Worm (Caenorhabditis elegans): ENCODE data around the gene lys-8.
"Not testable (repeated sequence)": the region's sequence is repeated elsewhere in the genome, so short reads cannot be mapped to it uniquely, and the experiment has no call there.

The lys-8 gene

DNA sequence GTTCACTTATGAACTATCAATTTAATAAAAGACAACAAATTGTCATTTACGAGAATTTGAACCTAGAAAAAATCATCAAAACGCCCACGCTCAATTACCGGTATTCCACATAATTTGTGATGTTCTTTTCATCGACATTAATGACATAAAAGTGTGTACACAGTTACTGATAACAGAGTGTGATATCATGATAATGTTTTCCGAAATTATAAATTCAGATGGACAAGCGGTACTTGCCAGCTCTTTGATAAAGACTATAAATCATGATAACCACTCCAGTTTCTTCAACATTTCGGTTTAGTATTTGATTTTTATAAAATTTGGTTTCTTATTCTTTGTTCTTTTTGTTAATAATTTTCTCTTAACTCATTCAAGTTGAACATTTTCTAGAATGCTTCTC lies at the start of gene lys-8:
Gene lys-8 (plus strand): TSS at position 391 of the 400 bp plus-strand sequence.
- peak; percentile 46; the same call in 1 of the 2 replicates for TF ChIP-seq dox-1 (GFP tag; IDR thresholded peaks at IDR 0.05)
- TF ChIP-seq nhr-80 (tag; optimal IDR thresholded peaks at IDR 0.05), result peak; percentile 93
- no peak for TF ChIP-seq nhr-90 (tag; optimal IDR thresholded peaks at IDR 0.05)
- TF ChIP-seq let-607 (tag; optimal IDR thresholded peaks at IDR 0.05), result peak in 1 of 2 experiments; percentile 13
- TF ChIP-seq rcor-1 (GFP tag; IDR thresholded peaks at IDR 0.05), result no peak
- TF ChIP-seq ztf-26 (tag; optimal IDR thresholded peaks at IDR 0.05), result no peak
- no peak for TF ChIP-seq ccch-3 (GFP tag; optimal IDR thresholded peaks at IDR 0.05)
- TF ChIP-seq snpc-4 (GFP tag; optimal IDR thresholded peaks at IDR 0.05), result no peak
- peak in 1 of 4 experiments; percentile 49 for TF ChIP-seq snpc-4 (tag; optimal IDR thresholded peaks at IDR 0.05)
- TF ChIP-seq ets-4 (GFP tag; optimal IDR thresholded peaks at IDR 0.05), result peak; percentile 44
- TF ChIP-seq B0336.3 (GFP tag; IDR thresholded peaks at IDR 0.05), result no peak

ce11 chrII:5537078-5537477 lies 48.9 kb upstream of the lys-8 start:
- no peak for TF ChIP-seq F49E8.2 (tag; optimal IDR thresholded peaks at IDR 0.05; ENCODE audit: insufficient read depth)
- TF ChIP-seq ceh-79 (tag; optimal IDR thresholded peaks at IDR 0.05), result no peak
- peak; percentile 39; the same call in 1 of the 2 replicates for TF ChIP-seq attf-3 (GFP tag; conservative IDR thresholded peaks at IDR 0.05)

DNA sequence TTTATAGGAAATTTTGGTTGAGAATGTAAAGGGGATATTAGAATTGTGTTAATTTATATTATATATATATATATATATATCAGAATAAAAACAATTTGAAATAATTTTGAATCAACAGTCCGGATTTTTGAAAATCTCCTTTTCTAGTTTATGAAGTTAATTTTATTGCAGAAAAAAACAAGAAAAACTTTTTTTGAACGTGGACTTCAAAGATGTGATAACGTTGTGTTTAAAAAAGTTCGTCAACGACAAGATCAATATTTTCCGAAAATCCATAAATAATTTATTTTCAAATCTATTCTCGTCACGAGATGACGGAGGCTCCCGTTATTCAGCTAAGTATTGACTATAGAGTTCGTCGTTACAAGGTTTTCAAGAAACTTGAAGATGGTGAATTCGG lies 48.5 kb upstream of the lys-8 start, which contains the start of gene C17C3.11:
Gene C17C3.11 (plus strand): TSS at position 301 of the 400 bp plus-strand sequence.
- TF ChIP-seq gei-17 (GFP tag; optimal IDR thresholded peaks at IDR 0.05) (no peak), die-1 (tag; optimal IDR thresholded peaks at IDR 0.05) (no peak), Y67H2A.10 (GFP tag; conservative IDR thresholded peaks at IDR 0.05) (no peak), Y95B8A.8 (GFP tag; IDR thresholded peaks at IDR 0.05) (no peak), B0019.2 (GFP tag; conservative IDR thresholded peaks at IDR 0.05) (no peak), repo-1 (tag; optimal IDR thresholded peaks at IDR 0.05) (no peak), madf-6 (GFP tag; IDR thresholded peaks at IDR 0.05) (no peak), snpc-1.1 (tag; optimal IDR thresholded peaks at IDR 0.05; ENCODE audit: insufficient read depth) (no peak), let-607 (tag; optimal IDR thresholded peaks at IDR 0.05) (no peak), tlf-1 (GFP tag; optimal IDR thresholded peaks at IDR 0.05) (no peak), bed-2 (GFP tag; IDR thresholded peaks at IDR 0.05) (no peak), F55B11.4 (tag; optimal IDR thresholded peaks at IDR 0.05; ENCODE audit: borderline replicate concordance, insufficient read depth) (no peak), attf-5 (GFP tag; optimal IDR thresholded peaks at IDR 0.05) (no peak), lin-26 (GFP tag; IDR thresholded peaks at IDR 0.05) (no peak), Y56A3A.18 (GFP tag; IDR thresholded peaks at IDR 0.05) (no peak)

- TF ChIP-seq cebp-1 (GFP tag; IDR thresholded peaks at IDR 0.05); cebp-1 (tag; optimal IDR thresholded peaks at IDR 0.05); lin-35 (GFP tag; optimal IDR thresholded peaks at IDR 0.05); ZK185.1 (tag; optimal IDR thresholded peaks at IDR 0.05; ENCODE audit: poor library complexity, severe bottlenecking): not testable (repeated sequence)
Measured at ce11 chrII:5540113-5540512, 45.9 kb upstream of the lys-8 start, which contains the start of gene hlh-27. Gene hlh-27, minus strand, starts transcription at chrII:5540213.

ce11 chrII:5541685-5542084 lies 44.3 kb upstream of the lys-8 start, which contains the start of gene C17C3.24:
Gene C17C3.24, minus strand, starts transcription at chrII:5541785.
- TF ChIP-seq pbrm-1 (GFP tag; IDR thresholded peaks at IDR 0.05) (no peak), lin-35 (GFP tag; optimal IDR thresholded peaks at IDR 0.05) (no peak), mxl-1 (tag; optimal IDR thresholded peaks at IDR 0.05) (no peak), Y79H2A.3 (GFP tag; conservative IDR thresholded peaks at IDR 0.05) (no peak), K11D2.4 (GFP tag; IDR thresholded peaks at IDR 0.05) (no peak), ztf-25 (GFP tag; IDR thresholded peaks at IDR 0.05) (no peak), tlf-1 (GFP tag; optimal IDR thresholded peaks at IDR 0.05) (no peak), ztf-28 (GFP tag; IDR thresholded peaks at IDR 0.05) (no peak), cebp-1 (GFP tag; IDR thresholded peaks at IDR 0.05) (no peak), cebp-1 (tag; optimal IDR thresholded peaks at IDR 0.05) (no peak), hrde-1 (tag; optimal IDR thresholded peaks at IDR 0.05; ENCODE audit: borderline replicate concordance) (no peak), let-526 (GFP tag; IDR thresholded peaks at IDR 0.05) (no peak), madf-8 (GFP tag; conservative IDR thresholded peaks at IDR 0.05) (no peak), egrh-3 (GFP tag; IDR thresholded peaks at IDR 0.05) (no peak)
